Worm (Caenorhabditis elegans) whole organism, late embryonic: ENCODE data around the gene ceh-60.

Source experiments
- C08G9.2 ChIP-seq: sonication (generic microtip); optimal IDR thresholded peaks from 2 replicates; lab custom pipeline; 2016; ENCODE audit warnings: mild to moderate bottlenecking, missing genetic modification characterization, moderate library complexity, missing compliant biosample characterization
- ceh-45 ChIP-seq: fragments of 200-800 bp; sonication (Bioruptor generic); IDR thresholded peaks from 2 replicates; pipeline ENCODE4 v1.3.6; 2022; ENCODE audit warnings: missing genetic modification reagents, missing genetic modification characterization, missing compliant biosample characterization
- elt-4 ChIP-seq: sonication (generic microtip); optimal IDR thresholded peaks from 2 replicates; lab custom pipeline; 2016; ENCODE audit warnings: missing genetic modification characterization, missing compliant biosample characterization
- ets-4 ChIP-seq: sonication (generic microtip); optimal IDR thresholded peaks from 2 replicates; lab custom pipeline; 2016; ENCODE audit warnings: missing genetic modification characterization, missing compliant biosample characterization
- fax-1 ChIP-seq: sonication (generic microtip); optimal IDR thresholded peaks from 2 replicates; lab custom pipeline; 2016; ENCODE audit warnings: missing genotype, missing genetic modification characterization, missing compliant biosample characterization
- fkh-10 ChIP-seq: fragments of 150-350 bp; optimal IDR thresholded peaks from 2 replicates; lab custom pipeline; 2014; ENCODE audit warnings: missing biosample characterization, missing genetic modification reagents, missing genetic modification characterization
- fkh-6 ChIP-seq: sonication (generic microtip); optimal IDR thresholded peaks from 2 replicates; lab custom pipeline; 2016; ENCODE audit warnings: missing genetic modification characterization, missing compliant biosample characterization
- lim-6 ChIP-seq: sonication (generic microtip); optimal IDR thresholded peaks from 2 replicates; lab custom pipeline; 2016; ENCODE audit warnings: missing genetic modification characterization, missing compliant biosample characterization
- rnt-1 ChIP-seq: sonication (generic microtip); optimal IDR thresholded peaks from 2 replicates; lab custom pipeline; 2016; ENCODE audit warnings: missing genetic modification characterization, missing compliant biosample characterization

ce11 chrX:6520644-6521043 lies 9.3 kb downstream of the ceh-60 start:
- TF ChIP-seq fkh-10 (GFP tag; lab: Kevin White, UChicago) (no peak), lim-6 (no peak), ceh-45 (GFP tag; lab: Robert Waterston, UW) (no peak), rnt-1 (tag; lab: Kevin White, UChicago) (no peak), C08G9.2 (tag; lab: Kevin White, UChicago) (no peak), ets-4 (tag; lab: Kevin White, UChicago) (no peak), fax-1 (no peak), fkh-6 (tag; lab: Kevin White, UChicago) (no peak), elt-4 (tag; lab: Kevin White, UChicago) (no peak)
